Fruit fly (Drosophila melanogaster): ENCODE measurements around the gene Cyp313a4.

- TF ChIP-seq CG15710 (tag; optimal IDR thresholded peaks at IDR 0.05) (no peak), EcR (GFP tag; optimal IDR thresholded peaks at IDR 0.05) (no peak), CG8159 (tag; optimal IDR thresholded peaks at IDR 0.05) (no peak), Pif1B (GFP tag; optimal IDR thresholded peaks at IDR 0.05) (no peak), CG14655 (GFP tag; optimal IDR thresholded peaks at IDR 0.05) (no peak), CG10348 (GFP tag; IDR thresholded peaks at IDR 0.05) (no peak), gl (tag; optimal IDR thresholded peaks at IDR 0.05) (no peak)
Measured at dm6 chr3R:12685290-12685689, 4.1 kb upstream of the Cyp313a4 start.
